Fruit fly (Drosophila melanogaster) whole organism, wandering third instar larva: Measurements from ENCODE around the gene Cpr97Eb.

ENCODE experiments used
- N ChIP-seq: fragments of >200 bp; optimal IDR thresholded peaks from 2 replicates; lab custom pipeline; 2018; ENCODE audit warnings: missing biosample characterization, missing external identifiers, missing genetic modification characterization
- fru ChIP-seq: fragments of 200-800 bp; sonication (Bioruptor generic); optimal IDR thresholded peaks from 3 replicates; lab custom pipeline; 2016; ENCODE audit warnings: missing biosample characterization, mild to moderate bottlenecking, missing genetic modification characterization

dm6 chr3R:27118346-27118745 lies 27.4 kb upstream of the Cpr97Eb start, which contains the start of gene CG5882:
- TF ChIP-seq fru (GFP tag; lab: Kevin White, UChicago) (no peak), N (GFP tag; lab: Kevin White, UChicago) (no peak)
